Fruit fly (Drosophila melanogaster) whole organism: ENCODE results near the gene CG31087.

ENCODE experiments used
- CG8478 ChIP-seq: fragments of >200 bp; optimal IDR thresholded peaks from 2 replicates; lab custom pipeline; 2018; ENCODE audit warnings: inconsistent platforms
- Dll ChIP-seq: fragments of >200 bp; optimal IDR thresholded peaks from 2 replicates; lab custom pipeline; 2017
- EcR ChIP-seq, 2 experiments: fragments of >200 bp; optimal IDR thresholded peaks; 2 replicates each; lab custom pipeline; 2017; ENCODE audit warnings: missing biosample characterization in 2 of 2, missing genetic modification characterization in 2 of 2, missing genetic modification reagents in 2 of 2
- pan ChIP-seq: fragments of >200 bp; optimal IDR thresholded peaks from 2 replicates; lab custom pipeline; 2017
- psq ChIP-seq: fragments of >200 bp; optimal IDR thresholded peaks from 2 replicates; lab custom pipeline; 2017
- usp ChIP-seq: fragments of >200 bp; optimal IDR thresholded peaks from 2 replicates; lab custom pipeline; 2017; ENCODE audit warnings: missing biosample characterization, missing genetic modification characterization, mixed read lengths

CG31087 gene

DNA sequence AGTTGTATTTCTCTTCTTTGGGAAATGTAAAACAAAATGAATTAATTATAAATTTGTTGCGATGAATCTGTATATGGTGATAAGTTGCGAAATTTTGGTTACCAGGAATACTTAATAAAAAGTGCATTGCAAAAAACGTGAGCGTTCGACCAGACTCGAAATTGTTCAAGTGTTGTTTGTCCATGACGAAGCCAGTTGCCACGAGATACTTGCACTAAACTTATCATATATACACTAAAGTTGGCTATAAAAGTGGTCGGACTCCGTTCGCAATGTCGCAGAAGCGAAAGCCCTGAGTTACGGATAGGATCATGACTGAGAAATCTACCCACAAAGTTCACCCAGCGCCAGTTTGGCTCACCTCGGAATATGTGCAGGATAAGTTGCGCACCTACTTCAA lies 40.1 kb downstream of the CG31087 start, which contains the start of gene CG11878:
Gene CG11878, plus strand, starts transcription at position 301 of the 400 bp plus-strand sequence.
- TF ChIP-seq EcR (GFP tag; optimal IDR thresholded peaks at IDR 0.05; lab: Kevin White, UChicago) (no peak), psq (lab: Kevin White, UChicago) (no peak), Dll (lab: Kevin White, UChicago) (no peak), usp (GFP tag; lab: Kevin White, UChicago) (no peak), CG8478 (lab: Kevin White, UChicago) (no peak)

DNA sequence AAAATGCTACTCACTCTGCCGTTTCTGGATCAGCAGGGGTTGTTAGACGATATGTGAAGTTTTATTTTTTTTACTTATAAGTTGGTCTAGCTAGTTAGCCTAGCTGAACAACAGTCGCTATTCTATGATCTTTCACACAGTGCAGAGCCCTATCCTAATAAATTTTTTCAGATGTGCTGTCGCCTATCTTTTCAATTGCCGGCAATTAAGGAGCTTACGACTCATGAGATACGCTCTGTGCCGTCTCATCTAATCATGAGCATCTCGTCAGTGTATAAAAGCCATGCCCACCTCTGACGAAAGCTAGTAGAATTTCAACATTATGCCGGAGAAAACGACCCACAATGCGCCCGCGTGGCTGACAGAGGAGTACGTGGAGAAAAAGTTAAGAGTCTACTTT lies 43.7 kb downstream of the CG31087 start, which contains the start of the genes CG11889 and CG11891:
Gene CG11889, plus strand, starts transcription at position 301 of the 400 bp plus-strand sequence.
Gene CG11891, plus strand, starts transcription at position 301 of the 400 bp plus-strand sequence.
- no peak for TF ChIP-seq Dll (lab: Kevin White, UChicago)
- no peak for TF ChIP-seq usp (GFP tag; lab: Kevin White, UChicago)
- no peak for TF ChIP-seq psq (lab: Kevin White, UChicago)
- TF ChIP-seq pan = no peak
- TF ChIP-seq CG8478 (lab: Kevin White, UChicago) = no peak
- TF ChIP-seq EcR (GFP tag; optimal IDR thresholded peaks at IDR 0.05; lab: Kevin White, UChicago) = no peak

DNA sequence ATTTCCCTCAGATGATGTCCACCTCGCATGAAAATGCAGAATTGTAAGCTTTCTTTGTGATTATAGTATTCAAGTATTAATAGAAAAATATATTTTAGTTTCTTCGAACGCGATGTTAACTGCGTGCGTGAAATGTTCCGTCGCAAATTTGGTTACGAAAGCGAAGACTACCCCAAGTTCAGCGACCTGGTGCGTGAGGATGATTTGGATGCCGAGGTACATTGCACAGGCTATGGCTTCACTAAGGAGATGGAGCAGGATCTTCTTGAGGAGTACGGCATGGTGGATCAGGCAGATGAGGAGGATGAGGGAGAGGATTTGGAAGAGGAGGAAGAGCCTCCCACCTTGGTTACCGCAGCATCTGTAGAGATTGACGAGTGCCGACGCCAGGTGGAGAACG lies 46.9 kb downstream of the CG31087 start:
- no peak for TF ChIP-seq CG8478 (lab: Kevin White, UChicago)
- TF ChIP-seq Dll (lab: Kevin White, UChicago) = no peak
- TF ChIP-seq psq (lab: Kevin White, UChicago) = no peak
- TF ChIP-seq pan = no peak
- no peak for TF ChIP-seq usp (GFP tag; lab: Kevin White, UChicago)
- no peak for TF ChIP-seq EcR (GFP tag; optimal IDR thresholded peaks at IDR 0.05; lab: Kevin White, UChicago)

DNA sequence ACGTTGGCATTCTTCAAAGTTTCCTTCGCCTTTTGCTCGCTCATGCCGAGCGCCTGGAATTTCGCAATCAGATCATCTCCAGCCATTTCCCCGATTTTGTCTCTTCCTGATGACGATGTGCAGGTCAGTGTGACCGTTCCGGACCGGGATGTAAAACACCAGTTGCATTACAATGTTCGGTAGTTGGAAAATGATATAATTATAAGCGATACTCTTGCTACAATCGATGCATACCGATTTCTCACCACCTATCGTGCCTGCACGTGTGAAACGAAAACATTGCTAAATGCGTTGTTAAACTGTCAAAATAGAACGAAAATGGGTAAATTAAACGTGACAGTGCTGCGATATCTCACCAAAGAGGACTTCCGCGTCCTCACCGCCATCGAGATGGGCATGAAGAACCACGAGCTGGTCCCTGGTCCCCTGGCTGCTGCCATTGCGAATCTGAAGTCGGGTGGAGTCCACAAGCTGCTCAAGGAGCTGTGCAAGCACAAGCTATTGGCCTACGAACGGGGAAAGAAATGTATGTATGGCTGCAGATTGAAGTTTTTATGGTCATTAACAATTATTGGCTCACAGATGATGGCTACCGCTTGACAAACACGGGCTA lies 47.9 kb downstream of the CG31087 start, which contains the start of the genes GlnRS and RIOK2:
Gene GlnRS, minus strand, starts transcription at position 133 of the 613 bp plus-strand sequence.
Gene RIOK2, plus strand, starts transcription at position 256 of the 613 bp plus-strand sequence.
- TF ChIP-seq Dll (lab: Kevin White, UChicago) = no peak
- no peak for TF ChIP-seq CG8478 (lab: Kevin White, UChicago)
- TF ChIP-seq EcR (GFP tag; optimal IDR thresholded peaks at IDR 0.05; lab: Kevin White, UChicago) = no peak
- TF ChIP-seq pan = no peak
- no peak for TF ChIP-seq usp (GFP tag; lab: Kevin White, UChicago)
- TF ChIP-seq psq (lab: Kevin White, UChicago) = no peak

DNA sequence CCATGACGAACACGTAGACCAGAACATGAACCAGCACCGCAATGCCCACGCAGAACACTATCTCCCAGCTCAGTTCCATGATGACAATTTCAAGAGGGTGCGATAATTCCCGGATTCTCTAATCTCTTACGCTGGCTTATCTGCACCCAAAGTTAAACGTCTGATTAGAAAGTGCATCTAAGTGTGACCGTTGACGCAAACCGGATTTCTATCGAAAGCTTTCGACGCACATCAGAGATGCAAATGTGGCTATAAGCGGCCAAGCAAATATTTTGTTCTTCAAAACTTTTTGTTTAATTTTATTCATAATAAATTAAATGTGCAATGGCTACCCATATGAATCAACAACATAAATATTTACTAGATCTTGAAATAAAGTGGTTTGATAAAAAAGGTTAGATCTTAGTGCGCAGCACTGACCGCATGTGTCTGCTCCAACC lies 51.3 kb downstream of the CG31087 start, which contains the start of the genes Kdsr and CG11858:
Gene Kdsr, minus strand, starts transcription at position 177 of the 440 bp plus-strand sequence.
Gene CG11858, plus strand, starts transcription at position 420 of the 440 bp plus-strand sequence.
- TF ChIP-seq psq (lab: Kevin White, UChicago) (no peak), Dll (lab: Kevin White, UChicago) (no peak), CG8478 (lab: Kevin White, UChicago) (no peak), pan (no peak), EcR (GFP tag; optimal IDR thresholded peaks at IDR 0.05; lab: Kevin White, UChicago) (no peak), usp (GFP tag; lab: Kevin White, UChicago) (no peak)
